Worm (Caenorhabditis elegans) whole organism, L2 larva: ENCODE data around the gene F16F9.4.

Source experiments
- ceh-82 ChIP-seq: fragments of 150-350 bp; optimal IDR thresholded peaks from 2 replicates; lab custom pipeline; 2014; ENCODE audit warnings: missing biosample characterization, missing genetic modification characterization
- fos-1 ChIP-seq: fragments of 150-350 bp; optimal IDR thresholded peaks from 2 replicates; lab custom pipeline; 2014; ENCODE audit warnings: missing biosample characterization, missing genetic modification characterization
- lin-11 ChIP-seq: fragments of 150-350 bp; sonication (generic microtip); optimal IDR thresholded peaks from 2 replicates; lab custom pipeline; 2014; ENCODE audit warnings: missing biosample characterization, missing genetic modification characterization, inconsistent platforms, mixed read lengths
- nhr-10 ChIP-seq: sonication (generic microtip); optimal IDR thresholded peaks from 2 replicates; lab custom pipeline; 2017; ENCODE audit warnings: missing biosample characterization, missing genetic modification characterization
- nhr-237 ChIP-seq: fragments of 150-350 bp; optimal IDR thresholded peaks from 2 replicates; lab custom pipeline; 2014; ENCODE audit warnings: missing biosample characterization, missing genetic modification characterization
- nhr-6 ChIP-seq: fragments of 150-350 bp; optimal IDR thresholded peaks from 2 replicates; lab custom pipeline; 2014; ENCODE audit warnings: missing biosample characterization, missing genetic modification characterization
- unc-55 ChIP-seq: fragments of 150-350 bp; sonication (generic microtip); optimal IDR thresholded peaks from 3 replicates; lab custom pipeline; 2014; ENCODE audit warnings: missing biosample characterization, missing genetic modification reagents, missing genetic modification characterization
- ztf-11 ChIP-seq: sonication (generic microtip); optimal IDR thresholded peaks from 2 replicates; lab custom pipeline; 2017; ENCODE audit warnings: missing biosample characterization, missing genetic modification characterization

DNA sequence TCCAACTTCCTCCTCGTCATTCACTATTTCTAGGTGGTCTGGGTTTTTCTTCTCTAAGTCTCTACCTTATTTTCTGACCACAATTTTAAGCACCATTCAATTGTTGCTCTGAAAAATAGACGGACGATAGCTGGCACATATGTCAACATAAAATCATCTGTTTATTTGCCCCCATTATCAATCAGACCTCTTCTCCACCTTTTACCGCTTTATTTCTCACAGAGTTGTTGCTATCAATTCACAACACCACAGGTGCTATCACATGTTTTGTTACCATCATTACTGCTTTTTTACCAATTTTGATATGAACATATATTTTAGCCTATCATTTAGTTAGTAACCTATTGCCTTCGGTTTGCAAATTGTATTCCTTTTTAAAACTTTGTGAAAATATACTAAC lies 29.6 kb upstream of the F16F9.4 start:
- no peak for TF ChIP-seq lin-11 (tag; lab: Kevin White, UChicago)
- no peak for TF ChIP-seq nhr-6 (tag; lab: Kevin White, UChicago)
- no peak for TF ChIP-seq nhr-10 (tag; lab: Kevin White, UChicago)
- no peak for TF ChIP-seq fos-1 (tag; lab: Kevin White, UChicago)
- TF ChIP-seq ztf-11 (tag; lab: Kevin White, UChicago) = no peak
- TF ChIP-seq ceh-82 = no peak
- TF ChIP-seq unc-55 (GFP tag; lab: Kevin White, UChicago) = no peak
- no peak for TF ChIP-seq nhr-237 (tag; lab: Kevin White, UChicago)
